Worm (Caenorhabditis elegans) whole organism, young adult: ENCODE data around the gene ufd-1.

ENCODE experiments used
- C17E4.6 ChIP-seq: fragments of 200-800 bp; sonication (Bioruptor generic); IDR thresholded peaks from 2 replicates; pipeline ENCODE4 v1.3.6; 2022; ENCODE audit warnings: missing genetic modification reagents, missing genetic modification characterization, missing compliant biosample characterization
- D2030.7 ChIP-seq: fragments of 200-800 bp; sonication (Bioruptor generic); IDR thresholded peaks from 2 replicates; pipeline ENCODE4 v1.3.6; 2022; ENCODE audit warnings: missing genetic modification reagents, missing genetic modification characterization, missing compliant biosample characterization
- F33H1.4 ChIP-seq: fragments of 200-800 bp; sonication (Bioruptor generic); IDR thresholded peaks from 2 replicates; pipeline ENCODE4 v1.3.6; 2022; ENCODE audit warnings: missing genetic modification reagents, missing genetic modification characterization, missing compliant biosample characterization
- F39B2.1 ChIP-seq: fragments of 200-800 bp; sonication (Bioruptor generic); IDR thresholded peaks from 2 replicates; pipeline ENCODE4 v1.3.6; 2022; ENCODE audit warnings: missing genetic modification reagents, missing genetic modification characterization, missing compliant biosample characterization
- K12H6.12 ChIP-seq: fragments of 200-800 bp; sonication (Bioruptor generic); optimal IDR thresholded peaks from 2 replicates; lab custom pipeline; 2018; ENCODE audit warnings: mild to moderate bottlenecking, missing genetic modification characterization, missing compliant biosample characterization
- Y67H2A.10 ChIP-seq: fragments of 200-800 bp; sonication (Bioruptor generic); conservative IDR thresholded peaks from 2 replicates; pipeline ENCODE4 v1.3.6; 2022; ENCODE audit warnings: missing genetic modification reagents, missing genetic modification characterization, missing compliant biosample characterization
- Y79H2A.3 ChIP-seq: fragments of 200-800 bp; sonication (Bioruptor generic); conservative IDR thresholded peaks from 2 replicates; pipeline ENCODE4 v1.3.6; 2022; ENCODE audit warnings: missing genetic modification reagents, missing genetic modification characterization, missing compliant biosample characterization
- ZK185.1 ChIP-seq: sonication (generic microtip); optimal IDR thresholded peaks from 2 replicates; lab custom pipeline; 2016; ENCODE audit warnings: mild to moderate bottlenecking, missing genetic modification characterization, missing compliant biosample characterization; ENCODE audit not compliant: poor library complexity, severe bottlenecking
- akir-1 ChIP-seq: fragments of 200-800 bp; sonication (Bioruptor generic); optimal IDR thresholded peaks from 2 replicates; lab custom pipeline; 2018; ENCODE audit warnings: mild to moderate bottlenecking, missing genetic modification characterization, moderate library complexity, missing compliant biosample characterization
- athp-1 ChIP-seq: sonication (generic microtip); optimal IDR thresholded peaks from 2 replicates; lab custom pipeline; 2017; ENCODE audit warnings: mild to moderate bottlenecking, missing genetic modification characterization, missing compliant biosample characterization
- attf-5 ChIP-seq: fragments of 200-800 bp; sonication (Bioruptor generic); optimal IDR thresholded peaks from 2 replicates; lab custom pipeline; 2018; ENCODE audit warnings: mild to moderate bottlenecking, missing genetic modification characterization, missing compliant biosample characterization
- cebp-1 ChIP-seq, 2 experiments: fragments of 200-800 bp in 1 of 2; sonication (Bioruptor generic) in 1 of 2; sonication (generic microtip) in 1 of 2; IDR thresholded peaks in 1 of 2; optimal IDR thresholded peaks in 1 of 2; 2 replicates each; pipeline versions ENCODE4 v1.3.6 to Lab custom; 2017 to 2022; ENCODE audit warnings: missing compliant biosample characterization in 2 of 2, missing genetic modification characterization in 2 of 2, mild to moderate bottlenecking in 1 of 2, missing genetic modification reagents in 1 of 2, moderate library complexity in 1 of 2
- cebp-2 ChIP-seq: fragments of 200-800 bp; sonication (Bioruptor generic); IDR thresholded peaks from 2 replicates; pipeline ENCODE4 v1.3.6; 2022; ENCODE audit warnings: missing genetic modification characterization, missing compliant biosample characterization
- ceh-40 ChIP-seq: fragments of 200-800 bp; sonication (Bioruptor generic); IDR thresholded peaks from 2 replicates; pipeline ENCODE4 v1.3.6; 2022; ENCODE audit warnings: missing genetic modification characterization, missing compliant biosample characterization
- dox-1 ChIP-seq: fragments of 200-800 bp; sonication (Bioruptor generic); IDR thresholded peaks from 2 replicates; pipeline ENCODE4 v1.3.6; 2022; ENCODE audit warnings: missing genetic modification reagents, missing genetic modification characterization, missing compliant biosample characterization
- hmg-1.2 ChIP-seq: fragments of 200-800 bp; sonication (Bioruptor generic); IDR thresholded peaks from 2 replicates; pipeline ENCODE4 v1.3.6; 2022; ENCODE audit warnings: missing genetic modification reagents, missing genetic modification characterization, missing compliant biosample characterization
- lag-1 ChIP-seq: fragments of 200-800 bp; sonication (Bioruptor generic); IDR thresholded peaks from 2 replicates; pipeline ENCODE4 v1.3.6; 2022; ENCODE audit warnings: missing genetic modification reagents, missing genetic modification characterization, missing compliant biosample characterization
- let-526 ChIP-seq: fragments of 200-800 bp; sonication (Bioruptor generic); IDR thresholded peaks from 2 replicates; pipeline ENCODE4 v1.3.6; 2022; ENCODE audit warnings: missing genetic modification reagents, missing genetic modification characterization, missing compliant biosample characterization
- lin-26 ChIP-seq: fragments of 200-800 bp; sonication (Bioruptor generic); IDR thresholded peaks from 2 replicates; pipeline ENCODE4 v1.3.6; 2022; ENCODE audit warnings: missing genetic modification reagents, missing genetic modification characterization, missing compliant biosample characterization
- lsl-1 ChIP-seq: fragments of 200-800 bp; sonication (Bioruptor generic); optimal IDR thresholded peaks from 2 replicates; lab custom pipeline; 2018; ENCODE audit warnings: mild to moderate bottlenecking, missing genetic modification characterization, moderate library complexity, missing compliant biosample characterization
- madf-10 ChIP-seq: sonication (generic microtip); optimal IDR thresholded peaks from 2 replicates; lab custom pipeline; 2016; ENCODE audit warnings: mild to moderate bottlenecking, missing genetic modification characterization, missing compliant biosample characterization
- madf-3 ChIP-seq: fragments of 200-800 bp; sonication (Bioruptor generic); IDR thresholded peaks from 2 replicates; pipeline ENCODE4 v1.3.6; 2022; ENCODE audit warnings: missing genetic modification reagents, missing genetic modification characterization, missing compliant biosample characterization
- madf-8 ChIP-seq: fragments of 200-800 bp; sonication (Bioruptor generic); conservative IDR thresholded peaks from 2 replicates; pipeline ENCODE4 v1.3.6; 2022; ENCODE audit warnings: missing genetic modification reagents, missing genetic modification characterization, missing compliant biosample characterization
- nfyb-1 ChIP-seq: fragments of 200-800 bp; sonication (Bioruptor generic); IDR thresholded peaks from 2 replicates; pipeline ENCODE4 v1.3.6; 2022; ENCODE audit warnings: missing genetic modification reagents, missing genetic modification characterization, missing compliant biosample characterization
- nhr-80 ChIP-seq: sonication (generic microtip); optimal IDR thresholded peaks from 2 replicates; lab custom pipeline; 2016; ENCODE audit warnings: missing genetic modification characterization, missing compliant biosample characterization
- rec-8 ChIP-seq, 2 experiments: sonication (generic microtip); optimal IDR thresholded peaks; 2 replicates each; lab custom pipeline; 2016; ENCODE audit warnings: mild to moderate bottlenecking in 2 of 2, missing genetic modification characterization in 2 of 2, missing genetic modification reagents in 2 of 2, missing genotype in 2 of 2, missing biosample characterization in 1 of 2, missing compliant biosample characterization in 1 of 2, moderate library complexity in 1 of 2
- snpc-3.4 ChIP-seq: sonication (generic microtip); optimal IDR thresholded peaks from 2 replicates; lab custom pipeline; 2017; ENCODE audit warnings: missing genetic modification characterization, mild to moderate bottlenecking, missing compliant biosample characterization, antibody characterized with exemption, moderate library complexity, missing genotype, missing genetic modification reagents
- snpc-4 ChIP-seq, 5 experiments: fragments of 150-350 bp in 1 of 5; sonication (generic microtip) in 4 of 5; optimal IDR thresholded peaks; 2 replicates each; lab custom pipeline; 2014 to 2018; ENCODE audit warnings: missing genetic modification characterization in 5 of 5, missing biosample characterization in 3 of 5, antibody characterized with exemption in 2 of 5, mild to moderate bottlenecking in 2 of 5, missing compliant biosample characterization in 2 of 5, missing genotype in 2 of 5, moderate library complexity in 2 of 5, missing genetic modification reagents in 1 of 5
- tbp1 ChIP-seq: fragments of 200-800 bp; sonication (Bioruptor generic); optimal IDR thresholded peaks from 2 replicates; lab custom pipeline; 2018; ENCODE audit warnings: mild to moderate bottlenecking, missing genetic modification characterization, missing compliant biosample characterization
- tbx-9 ChIP-seq: sonication (generic microtip); optimal IDR thresholded peaks from 2 replicates; lab custom pipeline; 2016; ENCODE audit warnings: borderline replicate concordance, missing genetic modification characterization, inconsistent platforms, missing compliant biosample characterization
- tlf-1 ChIP-seq: fragments of 200-800 bp; sonication (Bioruptor generic); optimal IDR thresholded peaks from 2 replicates; lab custom pipeline; 2018; ENCODE audit warnings: mild to moderate bottlenecking, missing genetic modification characterization, missing compliant biosample characterization
- xnd-1 ChIP-seq: sonication (generic microtip); optimal IDR thresholded peaks from 2 replicates; lab custom pipeline; 2016; ENCODE audit warnings: missing genotype, missing genetic modification reagents, missing genetic modification characterization, missing compliant biosample characterization
- zfh-2 ChIP-seq: fragments of 200-800 bp; sonication (Bioruptor generic); conservative IDR thresholded peaks from 2 replicates; pipeline ENCODE4 v1.3.6; 2022; ENCODE audit warnings: missing genetic modification reagents, missing genetic modification characterization, missing compliant biosample characterization
- ztf-25 ChIP-seq: fragments of 200-800 bp; sonication (Bioruptor generic); IDR thresholded peaks from 2 replicates; pipeline ENCODE4 v1.3.6; 2022; ENCODE audit warnings: missing genetic modification reagents, missing genetic modification characterization, missing compliant biosample characterization
- ztf-3 ChIP-seq: fragments of 200-800 bp; sonication (Bioruptor generic); optimal IDR thresholded peaks from 2 replicates; lab custom pipeline; 2018; ENCODE audit warnings: mild to moderate bottlenecking, missing genetic modification characterization, missing compliant biosample characterization

Gene ufd-1

DNA sequence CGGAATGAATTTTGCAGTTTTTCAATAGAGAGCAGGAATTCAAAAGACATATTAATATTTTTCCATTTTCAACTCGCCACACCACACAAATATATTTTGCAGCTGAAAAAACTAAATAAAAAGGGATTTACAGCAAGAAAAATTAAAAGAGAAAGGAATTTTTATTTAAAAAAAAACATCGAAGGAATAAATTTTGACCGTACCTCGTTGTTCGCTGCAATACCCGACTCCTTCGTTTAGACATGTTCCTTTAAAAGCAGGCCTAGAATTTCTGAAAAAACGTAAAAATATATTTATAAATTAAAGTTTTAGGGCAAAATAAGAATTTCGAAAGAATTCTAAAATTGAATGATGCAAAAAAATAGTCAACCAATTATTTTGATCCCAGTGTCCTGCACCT is 5.1 kb upstream of the ufd-1 start, which contains the start of gene F19B6.1:
TSS of gene F19B6.1 (minus strand) at position 278 of the 400 bp plus-strand sequence.
- no peak for TF ChIP-seq dox-1 (GFP tag; lab: Robert Waterston, UW)
- no peak for TF ChIP-seq athp-1 (tag; lab: Kevin White, UChicago)
- TF ChIP-seq lin-26 (GFP tag; lab: Robert Waterston, UW) = no peak
- no peak for TF ChIP-seq lag-1 (GFP tag; lab: Robert Waterston, UW)
- peak; percentile 25 for TF ChIP-seq xnd-1 (tag; lab: Kevin White, UChicago)
- TF ChIP-seq lsl-1 = peak; percentile 52
- TF ChIP-seq F33H1.4 = peak; percentile 62
- TF ChIP-seq ZK185.1 (tag; lab: Kevin White, UChicago) = no peak
- TF ChIP-seq tbp1 = no peak
- no peak for TF ChIP-seq rec-8 (tag; optimal IDR thresholded peaks at IDR 0.05; lab: Kevin White, UChicago)
- TF ChIP-seq ztf-3 = no peak
- no peak for TF ChIP-seq ztf-25 (GFP tag; lab: Robert Waterston, UW)
- TF ChIP-seq madf-8 (GFP tag; lab: Robert Waterston, UW) = 0 out of 2 replicates have a peak, but pooled peaks have one; percentile 14
- TF ChIP-seq Y67H2A.10 (GFP tag; lab: Robert Waterston, UW) = no peak
- TF ChIP-seq tlf-1 (GFP tag; lab: Kevin White, UChicago) = no peak
- TF ChIP-seq, all 124 proteins: peak for 4

ce11 chrIV:12335248-12335647 is 4.6 kb upstream of the ufd-1 start:
- TF ChIP-seq hmg-1.2 (GFP tag; lab: Robert Waterston, UW) (peak; percentile 18; the same call in 1 of the 2 replicates), K12H6.12 (tag; lab: Kevin White, UChicago) (no peak), zfh-2 (GFP tag; lab: Robert Waterston, UW) (peak; percentile 74), lsl-1 (no peak), F39B2.1 (GFP tag; lab: Robert Waterston, UW) (no peak), C17E4.6 (no peak), nfyb-1 (GFP tag; lab: Robert Waterston, UW) (0 out of 2 replicates have a peak, but pooled peaks have one; percentile 29), nhr-80 (tag; lab: Kevin White, UChicago) (peak; percentile 25), snpc-4 (GFP tag; optimal IDR thresholded peaks at IDR 0.05; lab: Kevin White, UChicago) (no peak), snpc-4 (tag; optimal IDR thresholded peaks at IDR 0.05; lab: Kevin White, UChicago) (no peak), attf-5 (GFP tag; lab: Kevin White, UChicago) (peak; percentile 10), Y79H2A.3 (GFP tag; lab: Robert Waterston, UW) (no peak), D2030.7 (GFP tag; lab: Robert Waterston, UW) (0 out of 2 replicates have a peak, but pooled peaks have one; percentile 22), ceh-40 (GFP tag; lab: Robert Waterston, UW) (no peak), Y67H2A.10 (GFP tag; lab: Robert Waterston, UW) (no peak), let-526 (GFP tag; lab: Robert Waterston, UW) (no peak), tbx-9 (tag; lab: Kevin White, UChicago) (no peak), cebp-1 (GFP tag; IDR thresholded peaks at IDR 0.05; lab: Robert Waterston, UW) (no peak), cebp-1 (tag; optimal IDR thresholded peaks at IDR 0.05; lab: Kevin White, UChicago) (peak; percentile 41), akir-1 (GFP tag; lab: Kevin White, UChicago) (no peak), snpc-3.4 (tag; lab: Kevin White, UChicago) (no peak), madf-3 (no peak), madf-10 (tag; lab: Kevin White, UChicago) (no peak), cebp-2 (GFP tag; lab: Robert Waterston, UW) (peak; percentile 80; the same call in 1 of the 2 replicates)
